Fruit fly (Drosophila melanogaster): ENCODE data around the gene myd.

Gene myd

DNA sequence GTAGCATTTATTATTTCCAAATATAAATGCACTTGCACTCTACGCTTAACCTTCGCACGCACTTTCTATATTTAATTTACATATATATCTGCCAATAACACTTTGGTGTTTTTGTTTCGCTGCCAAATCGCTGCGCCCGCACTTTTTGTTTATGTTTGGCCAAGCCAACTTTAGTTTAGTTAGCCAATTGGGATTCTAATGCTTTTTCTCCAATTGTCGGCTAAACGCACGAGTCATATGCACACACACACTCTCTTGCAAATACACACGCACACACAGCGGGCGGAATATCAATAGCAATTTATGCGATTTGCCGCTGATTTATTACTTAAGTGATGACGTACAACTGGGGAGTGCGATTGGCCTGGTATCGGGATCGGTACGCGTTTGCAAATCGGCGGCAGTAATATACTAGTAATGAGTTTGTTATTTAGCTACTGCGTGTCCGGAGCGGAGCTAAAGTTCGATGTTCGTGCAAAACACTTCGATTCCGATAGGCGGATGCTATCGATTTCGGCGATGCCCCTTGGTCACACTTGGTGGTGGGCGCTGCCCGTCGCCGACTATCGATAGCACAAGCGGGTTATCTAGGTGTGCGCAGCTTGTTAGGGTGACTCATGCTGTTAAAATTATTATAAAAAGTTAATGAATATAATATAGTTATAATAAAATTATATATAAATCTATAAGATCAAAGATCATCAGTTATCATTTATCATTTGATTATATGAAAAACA lies 45.8 kb downstream of the myd start, which contains the start of gene vib (continued):
- TF ChIP-seq gce (GFP tag; IDR thresholded peaks at IDR 0.05) (peak; percentile 68; the same call in 1 of the 3 replicates), CG11504 (tag; optimal IDR thresholded peaks at IDR 0.05) (peak; percentile 67), CG17361 (GFP tag; IDR thresholded peaks at IDR 0.05) (peak; percentile 75; the same call in 2 of the 3 replicates), Lim3 (GFP tag; IDR thresholded peaks at IDR 0.05) (no peak), odd (GFP tag; optimal IDR thresholded peaks at IDR 0.05) (no peak), tna (GFP tag; IDR thresholded peaks at IDR 0.05; ENCODE audit: partially characterized antibody) (peak; percentile 96), dan (GFP tag; IDR thresholded peaks at IDR 0.05) (no peak), Mes4 (GFP tag; optimal IDR thresholded peaks at IDR 0.05) (no peak), CG10267 (tag; optimal IDR thresholded peaks at IDR 0.05) (peak; percentile 75), CG2678 (tag; optimal IDR thresholded peaks at IDR 0.05) (peak; percentile 72), Vsx1 (GFP tag; optimal IDR thresholded peaks at IDR 0.05) (no peak), CG2202 (tag; optimal IDR thresholded peaks at IDR 0.05) (peak; percentile 9), sug (tag; optimal IDR thresholded peaks at IDR 0.05) (no peak), CG4328 (GFP tag; optimal IDR thresholded peaks at IDR 0.05) (peak; percentile 39), pzg (GFP tag; optimal IDR thresholded peaks at IDR 0.05) (peak; percentile 87), crc (GFP tag; optimal IDR thresholded peaks at IDR 0.05) (no peak), CG18764 (GFP tag; optimal IDR thresholded peaks at IDR 0.05) (peak; percentile 29), nmo (GFP tag; optimal IDR thresholded peaks at IDR 0.05) (peak; percentile 61), kni (GFP tag; optimal IDR thresholded peaks at IDR 0.05) (no peak), CG3281 (GFP tag; optimal IDR thresholded peaks at IDR 0.05) (peak; percentile 42), pb (GFP tag; optimal IDR thresholded peaks at IDR 0.05) (no peak), Ssrp (tag; optimal IDR thresholded peaks at IDR 0.05) (peak; percentile 19), CG4820 (GFP tag; optimal IDR thresholded peaks at IDR 0.05) (peak; percentile 23), tgo (GFP tag; IDR thresholded peaks at IDR 0.05) (peak; percentile 32; the same call in 1 of the 3 replicates), nerfin-1 (tag; optimal IDR thresholded peaks at IDR 0.05) (peak; percentile 38), Ets97D (GFP tag; optimal IDR thresholded peaks at IDR 0.05) (peak; percentile 58), H15 (GFP tag; IDR thresholded peaks at IDR 0.05) (0 out of 3 replicates have a peak, but pooled peaks have one; percentile 35), sob (GFP tag; IDR thresholded peaks at IDR 0.05) (peak; percentile 78), CG11456 (GFP tag; IDR thresholded peaks at IDR 0.05) (peak; percentile 50; the same call in 1 of the 3 replicates), Dref (GFP tag; IDR thresholded peaks at IDR 0.05) (peak; percentile 100), knrl (GFP tag; IDR thresholded peaks at IDR 0.05; ENCODE audit: partially characterized antibody) (peak; percentile 85), Jarid2 (GFP tag; optimal IDR thresholded peaks at IDR 0.05) (no peak), CG10462 (GFP tag; optimal IDR thresholded peaks at IDR 0.05) (no peak), CG17912 (GFP tag; optimal IDR thresholded peaks at IDR 0.05) (no peak), CG5953 (GFP tag; IDR thresholded peaks at IDR 0.05) (no peak), danr (GFP tag; IDR thresholded peaks at IDR 0.05) (no peak), CG6813 (GFP tag; optimal IDR thresholded peaks at IDR 0.05) (peak; percentile 18), dpn (GFP tag; optimal IDR thresholded peaks at IDR 0.05) (peak; percentile 1 to 61), Chrac-16 (GFP tag; optimal IDR thresholded peaks at IDR 0.05) (peak; percentile 12), Stat92E (GFP tag; optimal IDR thresholded peaks at IDR 0.05) (no peak), Dek (tag; optimal IDR thresholded peaks at IDR 0.05) (peak; percentile 46), Ravus (GFP tag; IDR thresholded peaks at IDR 0.05) (no peak), CG4730 (GFP tag; IDR thresholded peaks at IDR 0.05) (peak; percentile 39; the same call in 1 of the 2 replicates), CG11723 (GFP tag; optimal IDR thresholded peaks at IDR 0.05) (no peak), chinmo (GFP tag; IDR thresholded peaks at IDR 0.05; ENCODE audit: partially characterized antibody) (peak; percentile 91), CG14667 (GFP tag; IDR thresholded peaks at IDR 0.05) (no peak), CG15073 (GFP tag; optimal IDR thresholded peaks at IDR 0.05) (no peak), CG12391 (tag; optimal IDR thresholded peaks at IDR 0.05) (peak; percentile 75), CG5245 (GFP tag; optimal IDR thresholded peaks at IDR 0.05) (no peak)
